Fruit fly (Drosophila melanogaster) whole organism, embryonic: ENCODE results near the gene CG33298.

Experiments used
- C15 ChIP-seq: fragments of 200-800 bp; sonication (Bioruptor generic); IDR thresholded peaks from 3 replicates; pipeline ENCODE4 v1.3.6; 2022; ENCODE audit warnings: missing biosample characterization, missing genetic modification characterization
- CG10462 ChIP-seq: fragments of 200-800 bp; sonication (Bioruptor generic); optimal IDR thresholded peaks from 2 replicates; lab custom pipeline; 2016; ENCODE audit warnings: missing biosample characterization, missing genetic modification characterization
- CG10543 ChIP-seq: fragments of 200-800 bp; sonication (Bioruptor generic); optimal IDR thresholded peaks from 3 replicates; lab custom pipeline; 2017; ENCODE audit warnings: missing biosample characterization, mild to moderate bottlenecking, missing genetic modification characterization, moderate library complexity
- CG13123 ChIP-seq: fragments of 200-800 bp; sonication (Bioruptor generic); optimal IDR thresholded peaks from 2 replicates; lab custom pipeline; 2016; ENCODE audit warnings: missing biosample characterization, missing genetic modification characterization
- CG15514 ChIP-seq: fragments of 200-800 bp; sonication (Bioruptor generic); optimal IDR thresholded peaks from 3 replicates; lab custom pipeline; 2017; ENCODE audit warnings: missing biosample characterization, missing genetic modification characterization, mild to moderate bottlenecking, moderate library complexity, missing genetic modification reagents
- CG15696 ChIP-seq: fragments of 200-800 bp; sonication (Bioruptor generic); optimal IDR thresholded peaks from 2 replicates; lab custom pipeline; 2019; ENCODE audit warnings: missing biosample characterization, mild to moderate bottlenecking, missing genetic modification characterization, moderate library complexity
- CG17612 ChIP-seq: fragments of 200-800 bp; sonication (Bioruptor generic); IDR thresholded peaks from 2 replicates; pipeline ENCODE4 v1.3.6; 2022; ENCODE audit warnings: missing biosample characterization, missing genetic modification characterization
- CG17829 ChIP-seq: fragments of 200-800 bp; optimal IDR thresholded peaks from 2 replicates; lab custom pipeline; 2019; ENCODE audit warnings: missing biosample characterization, mild to moderate bottlenecking, missing genetic modification characterization, moderate library complexity
- CG18476 ChIP-seq: fragments of 200-800 bp; sonication (Bioruptor generic); optimal IDR thresholded peaks from 2 replicates; lab custom pipeline; 2016; ENCODE audit warnings: missing biosample characterization, mild to moderate bottlenecking, missing genetic modification characterization
- CG2199 ChIP-seq: fragments of 200-800 bp; sonication (Bioruptor generic); IDR thresholded peaks from 3 replicates; pipeline ENCODE4 v1.3.6; 2022; ENCODE audit warnings: missing biosample characterization, missing genetic modification characterization
- CG30403 ChIP-seq: fragments of 200-800 bp; sonication (Bioruptor generic); optimal IDR thresholded peaks from 3 replicates; lab custom pipeline; 2016; ENCODE audit warnings: missing biosample characterization, missing genetic modification characterization
- CG3281 ChIP-seq: fragments of 200-800 bp; sonication (Bioruptor generic); optimal IDR thresholded peaks from 3 replicates; lab custom pipeline; 2017; ENCODE audit warnings: missing biosample characterization, mild to moderate bottlenecking, missing genetic modification characterization
- CG4730 ChIP-seq: fragments of 200-800 bp; sonication (Bioruptor generic); IDR thresholded peaks from 2 replicates; pipeline ENCODE4 v1.3.6; 2022; ENCODE audit warnings: missing biosample characterization, missing genetic modification characterization
- CG6689 ChIP-seq: fragments of 200-800 bp; sonication (Bioruptor generic); IDR thresholded peaks from 2 replicates; pipeline ENCODE4 v1.3.6; 2022; ENCODE audit warnings: missing biosample characterization, missing genetic modification characterization
- CG7745 ChIP-seq: fragments of 200-800 bp; sonication (Bioruptor generic); optimal IDR thresholded peaks from 2 replicates; lab custom pipeline; 2018; ENCODE audit warnings: missing biosample characterization, mild to moderate bottlenecking, missing genetic modification characterization, moderate library complexity
- CG7928 ChIP-seq: fragments of 200-800 bp; sonication (Bioruptor generic); optimal IDR thresholded peaks from 2 replicates; lab custom pipeline; 2017; ENCODE audit warnings: missing biosample characterization, mild to moderate bottlenecking, missing genetic modification characterization
- CG8290 ChIP-seq, 3 experiments: fragments of 200-800 bp; sonication (Bioruptor generic); optimal IDR thresholded peaks; 2 replicates each; lab custom pipeline; 2016 to 2019; ENCODE audit warnings: missing biosample characterization in 3 of 3, missing genetic modification characterization in 3 of 3, mild to moderate bottlenecking in 2 of 3, moderate library complexity in 1 of 3
- CG8924 ChIP-seq: fragments of 200-800 bp; optimal IDR thresholded peaks from 3 replicates; lab custom pipeline; 2019; ENCODE audit warnings: missing biosample characterization, mild to moderate bottlenecking, missing genetic modification characterization, moderate library complexity
- CG9797 ChIP-seq: fragments of 200-800 bp; sonication (Bioruptor generic); optimal IDR thresholded peaks from 3 replicates; lab custom pipeline; 2018; ENCODE audit warnings: missing biosample characterization, mild to moderate bottlenecking, missing genetic modification characterization
- CG9932 ChIP-seq: fragments of 200-800 bp; sonication (Bioruptor generic); IDR thresholded peaks from 2 replicates; pipeline ENCODE4 v1.3.6; 2022; ENCODE audit warnings: missing biosample characterization, missing genetic modification characterization
- D19B ChIP-seq: fragments of 200-800 bp; sonication (Bioruptor generic); optimal IDR thresholded peaks from 2 replicates; lab custom pipeline; 2017; ENCODE audit warnings: missing biosample characterization, mild to moderate bottlenecking, missing genetic modification characterization
- Dad ChIP-seq: fragments of 200-800 bp; sonication (Bioruptor generic); optimal IDR thresholded peaks from 3 replicates; lab custom pipeline; 2016; ENCODE audit warnings: missing biosample characterization, missing genetic modification characterization
- Dek ChIP-seq: fragments of 200-800 bp; sonication (Bioruptor generic); optimal IDR thresholded peaks from 3 replicates; lab custom pipeline; 2019; ENCODE audit warnings: missing biosample characterization, mild to moderate bottlenecking, missing genetic modification characterization, moderate library complexity
- Dfd ChIP-seq, 2 experiments: fragments of >200 bp; optimal IDR thresholded peaks; 2 replicates each; lab custom pipeline; 2017; ENCODE audit warnings: missing biosample characterization in 2 of 2, missing genetic modification characterization in 2 of 2
- Fer2 ChIP-seq: fragments of 200-800 bp; sonication (Bioruptor generic); optimal IDR thresholded peaks from 2 replicates; lab custom pipeline; 2018; ENCODE audit warnings: missing biosample characterization, mild to moderate bottlenecking, missing genetic modification characterization, moderate library complexity
- GATAe ChIP-seq: fragments of 200-800 bp; sonication (Bioruptor generic); conservative IDR thresholded peaks from 2 replicates; pipeline ENCODE4 v1.3.6; 2022; ENCODE audit warnings: missing biosample characterization, missing genetic modification characterization
- HLH3B ChIP-seq: fragments of 200-800 bp; sonication (Bioruptor generic); IDR thresholded peaks from 2 replicates; pipeline ENCODE4 v1.3.6; 2022; ENCODE audit warnings: missing biosample characterization, missing genetic modification characterization
- Jarid2 ChIP-seq: fragments of 200-800 bp; sonication (Bioruptor generic); optimal IDR thresholded peaks from 3 replicates; lab custom pipeline; 2017; ENCODE audit warnings: mild to moderate bottlenecking, missing biosample characterization, missing genetic modification reagents, missing genetic modification characterization
- Pdp1 ChIP-seq, 2 experiments: fragments of 200-800 bp; sonication (Bioruptor generic); optimal IDR thresholded peaks; 3 replicates each; lab custom pipeline; 2016; ENCODE audit warnings: missing biosample characterization in 2 of 2, missing genetic modification characterization in 2 of 2, mild to moderate bottlenecking in 1 of 2, moderate library complexity in 1 of 2
- Side ChIP-seq: fragments of 200-800 bp; sonication (Bioruptor generic); optimal IDR thresholded peaks from 2 replicates; lab custom pipeline; 2016; ENCODE audit warnings: missing biosample characterization, missing genetic modification characterization
- Stat92E ChIP-seq, 3 experiments: fragments of >200 bp in 2 of 3; fragments of 200-800 bp in 1 of 3; sonication (Bioruptor generic) in 1 of 3; optimal IDR thresholded peaks; 2 replicates each; lab custom pipeline; 2017 to 2019; ENCODE audit warnings: missing biosample characterization in 3 of 3, missing genetic modification characterization in 3 of 3, mild to moderate bottlenecking in 1 of 3, moderate library complexity in 1 of 3
- Trl ChIP-seq, 3 experiments: fragments of >200 bp in 2 of 3; fragments of 200-800 bp in 1 of 3; sonication (Bioruptor generic) in 1 of 3; optimal IDR thresholded peaks; 2 replicates in 1 of 3; 3 replicates in 2 of 3; lab custom pipeline; 2016 to 2017; ENCODE audit warnings: missing biosample characterization in 1 of 3, missing genetic modification characterization in 1 of 3
- Usf ChIP-seq: fragments of 200-800 bp; sonication (Bioruptor generic); optimal IDR thresholded peaks from 2 replicates; lab custom pipeline; 2017; ENCODE audit warnings: missing genotype, missing biosample characterization, missing genetic modification characterization
- ab ChIP-seq: fragments of 200-800 bp; sonication (Bioruptor generic); optimal IDR thresholded peaks from 2 replicates; lab custom pipeline; 2016; ENCODE audit warnings: missing biosample characterization, missing genetic modification characterization
- bigmax ChIP-seq: fragments of 200-800 bp; sonication (Bioruptor generic); optimal IDR thresholded peaks from 2 replicates; lab custom pipeline; 2018; ENCODE audit warnings: missing biosample characterization, mild to moderate bottlenecking, missing genetic modification characterization
- dmrt99B ChIP-seq: fragments of 200-800 bp; sonication (Bioruptor generic); optimal IDR thresholded peaks from 2 replicates; lab custom pipeline; 2018; ENCODE audit warnings: missing biosample characterization, mild to moderate bottlenecking, missing genetic modification characterization, moderate library complexity
- ewg ChIP-seq: fragments of 200-800 bp; sonication (Bioruptor generic); optimal IDR thresholded peaks from 3 replicates; lab custom pipeline; 2017; ENCODE audit warnings: mild to moderate bottlenecking, missing biosample characterization, missing genetic modification reagents, missing genetic modification characterization
- gem ChIP-seq: fragments of 200-800 bp; sonication (Bioruptor generic); optimal IDR thresholded peaks from 2 replicates; lab custom pipeline; 2019; ENCODE audit warnings: missing biosample characterization, mild to moderate bottlenecking, missing genetic modification characterization, moderate library complexity
- org-1 ChIP-seq: fragments of 200-800 bp; sonication (Bioruptor generic); optimal IDR thresholded peaks from 2 replicates; lab custom pipeline; 2017; ENCODE audit warnings: missing biosample characterization, missing genetic modification characterization
- p53 ChIP-seq: fragments of 200-800 bp; sonication (Bioruptor generic); optimal IDR thresholded peaks from 2 replicates; lab custom pipeline; 2016; ENCODE audit warnings: missing biosample characterization, missing genetic modification characterization
- prd ChIP-seq, 3 experiments: fragments of >200 bp in 2 of 3; fragments of 200-800 bp in 1 of 3; sonication (Bioruptor generic) in 1 of 3; optimal IDR thresholded peaks in 2 of 3; IDR thresholded peaks in 1 of 3; 2 replicates in 2 of 3; 3 replicates in 1 of 3; pipeline versions ENCODE4 v1.3.6 to Lab custom; 2017 to 2022; ENCODE audit warnings: missing biosample characterization in 1 of 3, missing genetic modification characterization in 1 of 3
- so ChIP-seq: fragments of 200-800 bp; sonication (Bioruptor generic); IDR thresholded peaks from 3 replicates; pipeline ENCODE4 v1.3.6; 2022; ENCODE audit warnings: missing biosample characterization, missing genetic modification characterization
- stwl ChIP-seq: fragments of 200-800 bp; sonication (Bioruptor generic); optimal IDR thresholded peaks from 3 replicates; lab custom pipeline; 2018; ENCODE audit warnings: missing biosample characterization, mild to moderate bottlenecking, missing genetic modification characterization, moderate library complexity
- tio ChIP-seq: fragments of 200-800 bp; sonication (Bioruptor generic); optimal IDR thresholded peaks from 2 replicates; lab custom pipeline; 2017; ENCODE audit warnings: missing biosample characterization, missing genetic modification characterization, inconsistent platforms
- tna ChIP-seq: fragments of 200-800 bp; sonication (Bioruptor generic); IDR thresholded peaks from 2 replicates; pipeline ENCODE4 v1.3.6; 2022; ENCODE audit warnings: missing biosample characterization, missing genetic modification characterization; ENCODE audit not compliant: partially characterized antibody
- ttk ChIP-seq: fragments of 200-800 bp; sonication (Bioruptor generic); IDR thresholded peaks from 2 replicates; pipeline ENCODE4 v2.1.2; 2022; ENCODE audit warnings: missing biosample characterization, missing genetic modification characterization
- unc-4 ChIP-seq: fragments of 200-800 bp; sonication (Bioruptor generic); IDR thresholded peaks from 2 replicates; pipeline ENCODE4 v1.3.6; 2022; ENCODE audit warnings: missing biosample characterization, missing genetic modification characterization; ENCODE audit not compliant: partially characterized antibody
- unpg ChIP-seq: fragments of 200-800 bp; sonication (Bioruptor generic); optimal IDR thresholded peaks from 3 replicates; lab custom pipeline; 2018; ENCODE audit warnings: missing biosample characterization, mild to moderate bottlenecking, missing genetic modification characterization, moderate library complexity
- zfh2 ChIP-seq: fragments of 200-800 bp; sonication (Bioruptor generic); optimal IDR thresholded peaks from 2 replicates; lab custom pipeline; 2016; ENCODE audit warnings: missing biosample characterization, missing genetic modification characterization

Gene CG33298

DNA sequence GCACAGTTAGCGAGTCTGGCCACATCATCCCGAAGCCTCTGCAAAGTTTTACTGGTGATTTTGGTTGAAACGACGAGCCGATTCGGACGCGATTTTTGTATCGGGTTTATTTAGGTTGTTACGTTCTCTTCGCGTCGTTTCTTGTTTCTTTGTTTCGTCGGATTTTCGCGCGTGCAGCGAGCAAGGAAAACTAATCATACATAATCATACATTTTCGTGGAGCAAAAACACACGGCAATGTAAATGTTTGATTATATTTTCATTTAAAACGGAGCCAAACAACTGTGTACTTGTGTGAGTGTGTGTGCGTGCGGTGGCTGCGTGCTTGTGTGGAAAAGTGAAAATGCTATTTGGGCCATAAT is at the start of gene CG33298:
Gene CG33298 (plus strand): TSS at position 57 of the 362 bp plus-strand sequence.
- TF ChIP-seq CG9797: peak; percentile 49
- TF ChIP-seq unpg (GFP tag; lab: Kevin White, UChicago): no peak
- TF ChIP-seq CG15696 (tag; lab: Kevin White, UChicago): no peak
- TF ChIP-seq CG17829 (tag; lab: Kevin White, UChicago): peak; percentile 6
- peak; percentile 33; the same call in 1 of the 2 replicates for TF ChIP-seq unc-4 (GFP tag; lab: Robert Waterston, UW)
- no peak for TF ChIP-seq Trl (optimal IDR thresholded peaks at IDR 0.05; lab: Kevin White, UChicago)
- TF ChIP-seq Trl (GFP tag; optimal IDR thresholded peaks at IDR 0.05; lab: Kevin White, UChicago): no peak
- TF ChIP-seq CG9932 (GFP tag; lab: Robert Waterston, UW): no peak
- no peak for TF ChIP-seq CG4730 (GFP tag; lab: Robert Waterston, UW)
- TF ChIP-seq dmrt99B (tag; lab: Kevin White, UChicago): no peak
- TF ChIP-seq CG8290 (GFP tag; optimal IDR thresholded peaks at IDR 0.05; lab: Kevin White, UChicago): no peak
- TF ChIP-seq CG8290 (tag; optimal IDR thresholded peaks at IDR 0.05; lab: Kevin White, UChicago): no peak
- TF ChIP-seq CG7745: no peak
- TF ChIP-seq CG15514 (GFP tag; lab: Kevin White, UChicago): peak; percentile 30
- no peak for TF ChIP-seq CG30403
- peak; percentile 54; the same call in 1 of the 3 replicates for TF ChIP-seq CG2199
- no peak for TF ChIP-seq CG13123
- TF ChIP-seq Pdp1 (GFP tag; optimal IDR thresholded peaks at IDR 0.05; lab: Kevin White, UChicago): peak in 1 of 2 experiments; percentile 28
- no peak for TF ChIP-seq CG10543
- TF ChIP-seq p53 (GFP tag; lab: Kevin White, UChicago): no peak
- no peak for TF ChIP-seq Dfd (GFP tag; optimal IDR thresholded peaks at IDR 0.05; lab: Kevin White, UChicago)
- TF ChIP-seq prd (optimal IDR thresholded peaks at IDR 0.05; lab: Kevin White, UChicago): no peak
- TF ChIP-seq prd (GFP tag; IDR thresholded peaks at IDR 0.05; lab: Robert Waterston, UW): no peak
- no peak for TF ChIP-seq HLH3B
- no peak for TF ChIP-seq CG17612 (GFP tag; lab: Robert Waterston, UW)
- TF ChIP-seq so (GFP tag; lab: Robert Waterston, UW): no peak
- no peak for TF ChIP-seq CG7928 (GFP tag; lab: Kevin White, UChicago)
- no peak for TF ChIP-seq ttk (GFP tag; lab: Robert Waterston, UW)
- no peak for TF ChIP-seq tna (GFP tag; lab: Robert Waterston, UW)
- TF ChIP-seq CG8924 (tag; lab: Kevin White, UChicago): peak; percentile 25
- no peak for TF ChIP-seq CG3281 (GFP tag; lab: Kevin White, UChicago)
- no peak for TF ChIP-seq tio (GFP tag; lab: Kevin White, UChicago)
- TF ChIP-seq Dek (tag; lab: Kevin White, UChicago): no peak
- TF ChIP-seq ab (GFP tag; lab: Kevin White, UChicago): no peak
- no peak for TF ChIP-seq D19B (GFP tag; lab: Kevin White, UChicago)
- no peak for TF ChIP-seq org-1 (GFP tag; lab: Kevin White, UChicago)
- TF ChIP-seq bigmax: no peak
- TF ChIP-seq zfh2: no peak
- no peak for TF ChIP-seq CG6689 (GFP tag; lab: Robert Waterston, UW)
- TF ChIP-seq GATAe (GFP tag; lab: Robert Waterston, UW): no peak
- no peak for TF ChIP-seq Fer2 (tag; lab: Kevin White, UChicago)
- TF ChIP-seq Side (GFP tag; lab: Kevin White, UChicago): no peak
- TF ChIP-seq C15 (GFP tag; lab: Robert Waterston, UW): no peak
- peak; percentile 84 for TF ChIP-seq Jarid2 (GFP tag; lab: Kevin White, UChicago)
- TF ChIP-seq ewg (GFP tag; lab: Kevin White, UChicago): no peak
- TF ChIP-seq Usf: no peak
- no peak for TF ChIP-seq gem (tag; lab: Kevin White, UChicago)
- TF ChIP-seq CG10462: no peak
- TF ChIP-seq Stat92E (GFP tag; optimal IDR thresholded peaks at IDR 0.05; lab: Kevin White, UChicago): no peak
- peak; percentile 37 for TF ChIP-seq stwl
- no peak for TF ChIP-seq Dad
- no peak for TF ChIP-seq CG18476 (GFP tag; lab: Kevin White, UChicago)
